Fruit fly (Drosophila melanogaster): ENCODE measurements around the gene CG3407.

The CG3407 gene

DNA sequence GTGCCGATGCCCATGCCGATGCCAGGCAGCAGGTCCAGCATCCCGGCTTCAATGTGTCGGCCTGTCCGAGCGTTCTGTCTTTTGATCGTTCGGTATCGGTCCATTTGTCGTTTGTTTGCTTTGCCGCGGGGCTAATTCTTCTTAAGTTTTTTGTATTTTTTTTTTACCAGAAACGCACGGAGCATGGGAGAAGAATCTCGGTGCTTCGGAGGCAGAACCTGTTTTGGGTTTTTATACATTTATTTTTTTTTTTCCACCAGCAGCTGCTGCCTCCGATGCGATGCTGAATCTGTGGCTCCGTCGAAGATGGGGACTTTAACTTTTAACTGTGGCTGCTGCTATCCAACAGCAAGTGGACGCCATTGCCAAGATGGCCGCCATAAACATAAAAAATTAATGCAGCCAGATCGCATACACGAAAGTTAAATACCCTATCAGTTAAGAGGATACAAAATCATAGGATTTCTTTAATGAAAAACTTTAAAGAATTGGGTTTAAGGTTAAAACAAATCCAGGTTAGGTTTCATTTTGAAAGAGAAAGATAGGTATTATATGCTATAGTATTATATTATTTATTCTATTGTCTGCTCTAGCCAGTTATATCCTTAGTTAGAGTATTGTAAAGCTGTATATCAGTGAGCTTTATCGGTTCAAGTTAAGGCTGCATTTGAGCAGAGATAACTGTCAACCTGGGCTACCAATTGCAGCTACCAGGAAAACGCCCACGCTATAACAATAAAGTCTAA is 31.9 kb downstream of the CG3407 start (continued):
- TF ChIP-seq dimm (GFP tag; IDR thresholded peaks at IDR 0.05): no peak
- TF ChIP-seq CG10979 (tag; optimal IDR thresholded peaks at IDR 0.05): no peak
- 0 out of 2 replicates have a peak, but pooled peaks have one; percentile 21 for TF ChIP-seq Awh (GFP tag; IDR thresholded peaks at IDR 0.05)
- no peak for TF ChIP-seq CG17568 (GFP tag; optimal IDR thresholded peaks at IDR 0.05)
- TF ChIP-seq Camta (GFP tag; optimal IDR thresholded peaks at IDR 0.05): no peak
- TF ChIP-seq CG3163 (GFP tag; optimal IDR thresholded peaks at IDR 0.05): no peak
- no peak for TF ChIP-seq CG11456 (GFP tag; IDR thresholded peaks at IDR 0.05)
- no peak for TF ChIP-seq so (GFP tag; IDR thresholded peaks at IDR 0.05)
- TF ChIP-seq grau (tag; optimal IDR thresholded peaks at IDR 0.05): peak; percentile 10
- TF ChIP-seq CG1792 (GFP tag; optimal IDR thresholded peaks at IDR 0.05): no peak
- no peak for TF ChIP-seq CG8281 (tag; optimal IDR thresholded peaks at IDR 0.05)
- peak; percentile 17 for TF ChIP-seq CG30403 (GFP tag; optimal IDR thresholded peaks at IDR 0.05)
- TF ChIP-seq CG11560 (tag; IDR thresholded peaks at IDR 0.05): no peak
- no peak for TF ChIP-seq CG4707 (GFP tag; optimal IDR thresholded peaks at IDR 0.05)
- peak; percentile 31 for TF ChIP-seq Oli (tag; optimal IDR thresholded peaks at IDR 0.05)
- 0 out of 2 replicates have a peak, but pooled peaks have one; percentile 21 for TF ChIP-seq CG32767 (GFP tag; IDR thresholded peaks at IDR 0.05)
- no peak for TF ChIP-seq E2f2 (GFP tag; IDR thresholded peaks at IDR 0.05)
- no peak for TF ChIP-seq Rfx (GFP tag; IDR thresholded peaks at IDR 0.05)
- no peak for TF ChIP-seq CG13894 (tag; optimal IDR thresholded peaks at IDR 0.05)
- TF ChIP-seq CG10431 (GFP tag; optimal IDR thresholded peaks at IDR 0.05): no peak
- no peak for TF ChIP-seq CG12104 (GFP tag; optimal IDR thresholded peaks at IDR 0.05)
- no peak for TF ChIP-seq Lpt (GFP tag; optimal IDR thresholded peaks at IDR 0.05)
- no peak for TF ChIP-seq CG2116 (GFP tag; optimal IDR thresholded peaks at IDR 0.05)
- no peak for TF ChIP-seq corto (GFP tag; optimal IDR thresholded peaks at IDR 0.05)
- TF ChIP-seq Xrp1 (GFP tag; IDR thresholded peaks at IDR 0.05): peak; percentile 41; the same call in 1 of the 2 replicates
- no peak for TF ChIP-seq CG1603 (tag; optimal IDR thresholded peaks at IDR 0.05)
- TF ChIP-seq HLH54F (GFP tag; optimal IDR thresholded peaks at IDR 0.05): no peak
- no peak for TF ChIP-seq Six4 (GFP tag; optimal IDR thresholded peaks at IDR 0.05)
- TF ChIP-seq CG10565 (GFP tag; optimal IDR thresholded peaks at IDR 0.05): no peak
- no peak for TF ChIP-seq CG7987 (GFP tag; optimal IDR thresholded peaks at IDR 0.05)
- no peak for TF ChIP-seq ash1 (GFP tag; optimal IDR thresholded peaks at IDR 0.05)
- peak; percentile 79; the same call in 2 of the 4 replicates for TF ChIP-seq chinmo (GFP tag; IDR thresholded peaks at IDR 0.05; ENCODE audit: partially characterized antibody)
- no peak for TF ChIP-seq Max (GFP tag; optimal IDR thresholded peaks at IDR 0.05)

DNA sequence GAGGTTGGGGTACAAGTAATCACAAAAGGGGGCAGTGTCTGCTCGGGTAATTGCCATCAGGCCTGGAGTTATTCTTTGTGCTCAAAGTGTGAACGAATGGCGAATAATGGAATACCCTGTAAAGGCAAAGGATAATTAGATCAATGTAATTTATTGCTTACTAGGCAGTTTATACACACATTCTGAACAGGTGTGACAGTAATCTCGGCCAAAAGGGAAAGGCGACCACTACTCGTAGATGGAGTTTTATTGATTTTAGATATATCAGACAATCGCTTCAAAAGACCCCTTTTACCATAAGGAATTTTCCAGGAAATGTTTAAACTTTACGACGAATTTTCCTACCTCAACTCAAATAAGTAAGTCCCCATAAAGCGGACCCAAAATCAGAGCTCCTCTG is 32.6 kb downstream of the CG3407 start:
- TF ChIP-seq run (tag; optimal IDR thresholded peaks at IDR 0.05) (no peak), hbn (GFP tag; IDR thresholded peaks at IDR 0.05; ENCODE audit: partially characterized antibody) (no peak), schlank (tag; optimal IDR thresholded peaks at IDR 0.05) (no peak), repo (GFP tag; optimal IDR thresholded peaks at IDR 0.05) (no peak), B-H2 (GFP tag; optimal IDR thresholded peaks at IDR 0.05) (no peak), dmrt11E (tag; optimal IDR thresholded peaks at IDR 0.05) (no peak), sd (tag; optimal IDR thresholded peaks at IDR 0.05) (no peak), HmgZ (tag; optimal IDR thresholded peaks at IDR 0.05) (no peak), gfzf (GFP tag; optimal IDR thresholded peaks at IDR 0.05) (no peak)

Measured in whole organism, embryonic.